Fruit fly (Drosophila melanogaster): ENCODE data around the gene CG34367.

Gene CG34367

DNA sequence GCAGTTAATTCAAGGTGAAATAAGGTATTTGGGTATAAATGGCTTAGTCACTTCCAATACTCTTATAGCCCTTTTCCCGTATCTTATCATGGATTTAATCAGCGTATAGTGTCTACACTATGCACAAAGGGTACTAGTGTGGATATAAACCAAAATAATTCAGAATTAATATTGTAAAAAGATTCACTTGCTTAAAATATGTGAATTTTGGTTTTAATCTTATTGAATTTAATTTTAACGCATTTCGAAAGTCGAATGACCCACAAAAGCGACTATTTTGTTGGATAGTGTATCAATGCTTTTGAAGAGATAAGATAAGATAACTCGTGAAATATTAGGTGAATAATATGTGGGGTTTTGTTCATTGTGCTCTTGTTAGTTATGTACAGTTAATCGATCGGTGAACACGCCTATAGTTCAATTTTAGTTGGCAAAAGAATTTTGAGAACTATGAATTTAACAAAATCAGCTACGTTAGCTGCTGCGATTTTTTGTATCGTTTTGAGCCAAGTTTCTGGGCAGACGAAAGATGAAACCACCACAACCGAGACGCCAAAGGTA lies 28.3 kb upstream of the CG34367 start, which contains the start of gene CG5096 (continued):
- peak; percentile 29 for TF ChIP-seq ftz-f1 (GFP tag; optimal IDR thresholded peaks at IDR 0.05)
- TF ChIP-seq BtbVII (GFP tag; optimal IDR thresholded peaks at IDR 0.05), result peak; percentile 90
- peak; percentile 94 for TF ChIP-seq Dbx (GFP tag; IDR thresholded peaks at IDR 0.05)
- TF ChIP-seq ewg (GFP tag; optimal IDR thresholded peaks at IDR 0.05), result peak; percentile 64
- TF ChIP-seq Ravus (GFP tag; IDR thresholded peaks at IDR 0.05), result peak; percentile 60
- peak; percentile 52 for TF ChIP-seq CG10462 (GFP tag; optimal IDR thresholded peaks at IDR 0.05)
- TF ChIP-seq vfl (GFP tag; optimal IDR thresholded peaks at IDR 0.05), result peak; percentile 57
- TF ChIP-seq CG3065 (GFP tag; optimal IDR thresholded peaks at IDR 0.05), result peak; percentile 32
- peak; percentile 87 for TF ChIP-seq CG18262 (tag; optimal IDR thresholded peaks at IDR 0.05)
- peak; percentile 66 for TF ChIP-seq da (GFP tag; optimal IDR thresholded peaks at IDR 0.05)
- TF ChIP-seq CG18764 (GFP tag; optimal IDR thresholded peaks at IDR 0.05), result peak; percentile 68
- peak; percentile 80 for TF ChIP-seq CG10267 (tag; optimal IDR thresholded peaks at IDR 0.05)
- peak; percentile 74 for TF ChIP-seq Nf-YB (GFP tag; optimal IDR thresholded peaks at IDR 0.05)
- TF ChIP-seq ara (GFP tag; IDR thresholded peaks at IDR 0.05), result peak; percentile 79
- peak; percentile 85 for TF ChIP-seq CG10147 (GFP tag; optimal IDR thresholded peaks at IDR 0.05)
- peak; percentile 64 for TF ChIP-seq CG4707 (GFP tag; optimal IDR thresholded peaks at IDR 0.05)
- TF ChIP-seq HLH3B (GFP tag; IDR thresholded peaks at IDR 0.05), result peak; percentile 93; the same call in 1 of the 2 replicates
- TF ChIP-seq slbo (GFP tag; IDR thresholded peaks at IDR 0.05), result peak; percentile 91
- TF ChIP-seq odd (GFP tag; optimal IDR thresholded peaks at IDR 0.05), result peak; percentile 75
- peak; percentile 84 for TF ChIP-seq CG1233 (GFP tag; optimal IDR thresholded peaks at IDR 0.05)
- peak; percentile 93 for TF ChIP-seq CG2889 (GFP tag; IDR thresholded peaks at IDR 0.05)
- TF ChIP-seq CG32772 (GFP tag; IDR thresholded peaks at IDR 0.05), result peak; percentile 79
- TF ChIP-seq CG5245 (GFP tag; optimal IDR thresholded peaks at IDR 0.05), result peak; percentile 66
- TF ChIP-seq CG16779 (GFP tag; IDR thresholded peaks at IDR 0.05), result 0 out of 2 replicates have a peak, but pooled peaks have one; percentile 60
- peak; percentile 68 for TF ChIP-seq fu2 (GFP tag; optimal IDR thresholded peaks at IDR 0.05)
- TF ChIP-seq Abd-B (GFP tag; optimal IDR thresholded peaks at IDR 0.05), result no peak
- peak; percentile 87 for TF ChIP-seq CG14050 (GFP tag; IDR thresholded peaks at IDR 0.05)
- peak; percentile 94 for TF ChIP-seq vvl (GFP tag; IDR thresholded peaks at IDR 0.05)
- TF ChIP-seq fru (optimal IDR thresholded peaks at IDR 0.05), result no peak
- TF ChIP-seq MESR4 (GFP tag; optimal IDR thresholded peaks at IDR 0.05), result peak; percentile 26
- TF ChIP-seq Dfd (GFP tag; optimal IDR thresholded peaks at IDR 0.05), result no peak
- TF ChIP-seq CG1603 (tag; optimal IDR thresholded peaks at IDR 0.05), result peak; percentile 84
- TF ChIP-seq CG2202 (tag; optimal IDR thresholded peaks at IDR 0.05), result peak; percentile 47
- peak; percentile 89 for TF ChIP-seq CG6854 (GFP tag; optimal IDR thresholded peaks at IDR 0.05)
- TF ChIP-seq E2f2 (GFP tag; IDR thresholded peaks at IDR 0.05), result peak; percentile 74
- TF ChIP-seq CG17912 (GFP tag; optimal IDR thresholded peaks at IDR 0.05), result peak; percentile 43
- TF ChIP-seq Dad (GFP tag; optimal IDR thresholded peaks at IDR 0.05), result peak; percentile 51
- peak; percentile 83 for TF ChIP-seq CG11085 (GFP tag; IDR thresholded peaks at IDR 0.05)
- peak; percentile 75 for TF ChIP-seq CG11696 (GFP tag; IDR thresholded peaks at IDR 0.05)
- peak; percentile 69 for TF ChIP-seq eyg (GFP tag; optimal IDR thresholded peaks at IDR 0.05)
- no peak for TF ChIP-seq knrl (GFP tag; IDR thresholded peaks at IDR 0.05; ENCODE audit: partially characterized antibody)
- TF ChIP-seq CG31224 (GFP tag; IDR thresholded peaks at IDR 0.05), result peak; percentile 72; the same call in 1 of the 2 replicates
- TF ChIP-seq Chrac-16 (GFP tag; optimal IDR thresholded peaks at IDR 0.05), result peak; percentile 58
- TF ChIP-seq CG43689 (GFP tag; IDR thresholded peaks at IDR 0.05), result no peak
- peak; percentile 70 for TF ChIP-seq CG11723 (GFP tag; optimal IDR thresholded peaks at IDR 0.05)
- peak in 1 of 2 experiments; percentile 87 for TF ChIP-seq Eip74EF (GFP tag; optimal IDR thresholded peaks at IDR 0.05)
- peak; percentile 23 for TF ChIP-seq gcm2 (GFP tag; optimal IDR thresholded peaks at IDR 0.05)
- TF ChIP-seq Oaz (GFP tag; IDR thresholded peaks at IDR 0.05), result peak; percentile 85
- no peak for TF ChIP-seq Bgb (GFP tag; IDR thresholded peaks at IDR 0.05; ENCODE audit: partially characterized antibody)
- peak; percentile 82 for TF ChIP-seq CG32767 (GFP tag; IDR thresholded peaks at IDR 0.05)
- no peak for TF ChIP-seq ab (GFP tag; optimal IDR thresholded peaks at IDR 0.05)

Data from whole organism, embryonic.